Worm (Caenorhabditis elegans): ENCODE results near the gene F15G9.6.

F15G9.6 gene

ce11 chrX:9709462-9709861, at the start of gene F15G9.6:
Gene F15G9.6 (plus strand): TSS chrX:9709762.
- TF ChIP-seq fkh-2 (tag; optimal IDR thresholded peaks at IDR 0.05) (no peak), pqm-1 (tag; optimal IDR thresholded peaks at IDR 0.05) (no peak), fos-1 (tag; optimal IDR thresholded peaks at IDR 0.05) (no peak), R02D3.7 (tag; optimal IDR thresholded peaks at IDR 0.05) (no peak), ceh-9 (tag; optimal IDR thresholded peaks at IDR 0.05) (no peak), unc-39 (tag; optimal IDR thresholded peaks at IDR 0.05) (no peak), egl-5 (tag; optimal IDR thresholded peaks at IDR 0.05) (no peak), elt-2 (tag; optimal IDR thresholded peaks at IDR 0.05) (no peak), ceh-82 (tag; optimal IDR thresholded peaks at IDR 0.05) (no peak), mdl-1 (tag; optimal IDR thresholded peaks at IDR 0.05) (no peak), nhr-28 (tag; optimal IDR thresholded peaks at IDR 0.05) (no peak), hmg-11 (tag; optimal IDR thresholded peaks at IDR 0.05) (no peak), daf-12 (tag; optimal IDR thresholded peaks at IDR 0.05) (no peak)

ce11 chrX:9665944-9666343, 43.6 kb upstream of the F15G9.6 start:
- TF ChIP-seq eor-1 (tag; optimal IDR thresholded peaks at IDR 0.05): no peak
- no peak for TF ChIP-seq nhr-23 (tag; optimal IDR thresholded peaks at IDR 0.05)
- no peak for TF ChIP-seq nhr-11 (tag; optimal IDR thresholded peaks at IDR 0.05)

ce11 chrX:9667391-9667790, 42.2 kb upstream of the F15G9.6 start:
- TF ChIP-seq R02D3.7 (tag; optimal IDR thresholded peaks at IDR 0.05) (peak; percentile 11), nhr-28 (tag; optimal IDR thresholded peaks at IDR 0.05) (no peak), nhr-43 (tag; optimal IDR thresholded peaks at IDR 0.05; ENCODE audit: poor library complexity, severe bottlenecking) (peak; percentile 17), snpc-4 (tag; optimal IDR thresholded peaks at IDR 0.05) (no peak), unc-39 (tag; optimal IDR thresholded peaks at IDR 0.05) (no peak), sea-2 (GFP tag; optimal IDR thresholded peaks at IDR 0.05) (no peak), nhr-25 (tag; optimal IDR thresholded peaks at IDR 0.05) (peak; percentile 15), lin-39 (tag; optimal IDR thresholded peaks at IDR 0.05) (no peak), elt-2 (tag; optimal IDR thresholded peaks at IDR 0.05) (no peak), ama-1 (optimal IDR thresholded peaks at IDR 0.05) (no peak), elt-1 (tag; optimal IDR thresholded peaks at IDR 0.05) (peak; percentile 68), nhr-237 (tag; optimal IDR thresholded peaks at IDR 0.05) (no peak), tbx-2 (tag; optimal IDR thresholded peaks at IDR 0.05) (no peak), fkh-10 (GFP tag; optimal IDR thresholded peaks at IDR 0.05) (peak; percentile 20), ceh-28 (tag; optimal IDR thresholded peaks at IDR 0.05) (peak; percentile 30), eor-1 (tag; optimal IDR thresholded peaks at IDR 0.05) (no peak), nhr-23 (tag; optimal IDR thresholded peaks at IDR 0.05) (peak; percentile 50), unc-62 (GFP tag; optimal IDR thresholded peaks at IDR 0.05) (peak; percentile 49), ZK546.5 (tag; optimal IDR thresholded peaks at IDR 0.05) (no peak)

- TF ChIP-seq lin-39 (tag; optimal IDR thresholded peaks at IDR 0.05): peak; percentile 82
- TF ChIP-seq egl-5 (tag; optimal IDR thresholded peaks at IDR 0.05): no peak
- peak; percentile 61 for TF ChIP-seq nfya-1 (tag; optimal IDR thresholded peaks at IDR 0.05; ENCODE audit: insufficient read depth)
- peak; percentile 61 for TF ChIP-seq fkh-10 (GFP tag; optimal IDR thresholded peaks at IDR 0.05)
Observed at ce11 chrX:9668554-9668953, 41.0 kb upstream of the F15G9.6 start, which contains the start of gene T14B1.1. Gene T14B1.1 (minus strand): TSS chrX:9668723.

ce11 chrX:9673228-9673627, 36.3 kb upstream of the F15G9.6 start:
- no peak for TF ChIP-seq nhr-23 (tag; optimal IDR thresholded peaks at IDR 0.05)
- no peak for TF ChIP-seq lin-39 (tag; optimal IDR thresholded peaks at IDR 0.05)
- no peak for TF ChIP-seq nfya-1 (tag; optimal IDR thresholded peaks at IDR 0.05; ENCODE audit: insufficient read depth)
- TF ChIP-seq nhr-237 (tag; optimal IDR thresholded peaks at IDR 0.05): no peak
- no peak for TF ChIP-seq hmg-11 (tag; optimal IDR thresholded peaks at IDR 0.05)
- no peak for TF ChIP-seq fkh-2 (tag; optimal IDR thresholded peaks at IDR 0.05)
- peak; percentile 6 for TF ChIP-seq elt-2 (tag; optimal IDR thresholded peaks at IDR 0.05)
- TF ChIP-seq pha-4 (tag; optimal IDR thresholded peaks at IDR 0.05): peak; percentile 57
- TF ChIP-seq egl-27 (tag; optimal IDR thresholded peaks at IDR 0.05): no peak
- TF ChIP-seq eor-1 (tag; optimal IDR thresholded peaks at IDR 0.05): no peak
- TF ChIP-seq unc-62 (GFP tag; optimal IDR thresholded peaks at IDR 0.05): no peak
- no peak for TF ChIP-seq nhr-67 (tag; optimal IDR thresholded peaks at IDR 0.05)
- no peak for TF ChIP-seq mdl-1 (tag; optimal IDR thresholded peaks at IDR 0.05)
- TF ChIP-seq ceh-9 (tag; optimal IDR thresholded peaks at IDR 0.05): no peak
- TF ChIP-seq lin-15B (tag; optimal IDR thresholded peaks at IDR 0.05): no peak
- no peak for TF ChIP-seq zag-1 (tag; optimal IDR thresholded peaks at IDR 0.05)
- TF ChIP-seq aly-2 (tag; optimal IDR thresholded peaks at IDR 0.05): no peak
